Fruit fly (Drosophila melanogaster): ENCODE results near the gene Pbgs.

dm6 chr3L:12267332-12267914 is 3.7 kb downstream of the Pbgs start, which contains the start of gene CG32100:
- TF ChIP-seq CG12605 (GFP tag; IDR thresholded peaks at IDR 0.05): no peak
- TF ChIP-seq EcR (GFP tag; optimal IDR thresholded peaks at IDR 0.05): peak; percentile 92
- TF ChIP-seq D1 (tag; optimal IDR thresholded peaks at IDR 0.05): no peak
- TF ChIP-seq gl (tag; optimal IDR thresholded peaks at IDR 0.05): no peak
- TF ChIP-seq CG34367 (tag; optimal IDR thresholded peaks at IDR 0.05): no peak
- no peak for TF ChIP-seq CG15710 (tag; optimal IDR thresholded peaks at IDR 0.05)
- TF ChIP-seq CG32121 (GFP tag; IDR thresholded peaks at IDR 0.05): no peak
- no peak for TF ChIP-seq fd96Ca (GFP tag; IDR thresholded peaks at IDR 0.05)
- no peak for TF ChIP-seq CG13204 (GFP tag; optimal IDR thresholded peaks at IDR 0.05)
- TF ChIP-seq CG8301 (tag; optimal IDR thresholded peaks at IDR 0.05): no peak
- no peak for TF ChIP-seq Snoo (tag; optimal IDR thresholded peaks at IDR 0.05)
- no peak for TF ChIP-seq CG4496 (GFP tag; IDR thresholded peaks at IDR 0.05)
- no peak for TF ChIP-seq CG8159 (tag; optimal IDR thresholded peaks at IDR 0.05)
